Worm (Caenorhabditis elegans) whole organism, midembryonic: ENCODE measurements around the gene C39B10.7.

ENCODE experiments used
- T22C8.4 ChIP-seq: fragments of 200-800 bp; sonication (Bioruptor generic); IDR thresholded peaks from 2 replicates; pipeline ENCODE4 v1.3.6; 2022; ENCODE audit warnings: missing genetic modification characterization, missing compliant biosample characterization
- cog-1 ChIP-seq: sonication (generic microtip); optimal IDR thresholded peaks from 2 replicates; lab custom pipeline; 2016; ENCODE audit warnings: missing genetic modification characterization, missing compliant biosample characterization
- flt-1 ChIP-seq: fragments of 200-800 bp; sonication (Bioruptor generic); IDR thresholded peaks from 2 replicates; pipeline ENCODE4 v1.3.6; 2022; ENCODE audit warnings: missing genetic modification characterization, missing compliant biosample characterization
- klf-2 ChIP-seq: fragments of 200-800 bp; sonication (Bioruptor generic); conservative IDR thresholded peaks from 2 replicates; pipeline ENCODE4 v1.3.6; 2022; ENCODE audit warnings: missing genetic modification reagents, missing genetic modification characterization, missing compliant biosample characterization
- med-1 ChIP-seq: sonication (generic microtip); optimal IDR thresholded peaks from 2 replicates; lab custom pipeline; 2017; ENCODE audit warnings: missing genetic modification characterization, mild to moderate bottlenecking, missing compliant biosample characterization, antibody characterized with exemption, missing genetic modification reagents; ENCODE audit not compliant: insufficient read depth
- ref-1 ChIP-seq: fragments of 200-800 bp; sonication (Bioruptor generic); conservative IDR thresholded peaks from 2 replicates; pipeline ENCODE4 v1.3.6; 2022; ENCODE audit warnings: missing genetic modification reagents, missing genetic modification characterization, missing compliant biosample characterization
- tab-1 ChIP-seq: fragments of 200-800 bp; sonication (Bioruptor generic); IDR thresholded peaks from 2 replicates; pipeline ENCODE4 v1.3.6; 2022; ENCODE audit warnings: missing genetic modification characterization, missing compliant biosample characterization
- ztf-23 ChIP-seq: fragments of 200-800 bp; sonication (Bioruptor generic); IDR thresholded peaks from 2 replicates; pipeline ENCODE4 v1.3.6; 2022; ENCODE audit warnings: missing genetic modification reagents, missing genetic modification characterization, missing compliant biosample characterization
- ztf-29 ChIP-seq: fragments of 200-800 bp; sonication (Bioruptor generic); IDR thresholded peaks from 2 replicates; pipeline ENCODE4 v1.3.6; 2022; ENCODE audit warnings: missing genetic modification reagents, missing genetic modification characterization, missing compliant biosample characterization

C39B10.7 gene

ce11 chrX:10440781-10441180 lies 35.9 kb upstream of the C39B10.7 start:
- TF ChIP-seq T22C8.4 (GFP tag; lab: Robert Waterston, UW): no peak
- TF ChIP-seq flt-1: no peak
- TF ChIP-seq med-1 (GFP tag; lab: Kevin White, UChicago): no peak
- no peak for TF ChIP-seq ref-1 (GFP tag; lab: Robert Waterston, UW)
- TF ChIP-seq tab-1 (GFP tag; lab: Robert Waterston, UW): no peak
- TF ChIP-seq ztf-23: no peak

- no peak for TF ChIP-seq flt-1
- no peak for TF ChIP-seq ztf-23
- no peak for TF ChIP-seq med-1 (GFP tag; lab: Kevin White, UChicago)
- no peak for TF ChIP-seq ztf-29 (GFP tag; lab: Robert Waterston, UW)
- TF ChIP-seq T22C8.4 (GFP tag; lab: Robert Waterston, UW): no peak
These were observed 32.8 kb upstream of the C39B10.7 start, which contains the start of gene C39B10.3 for ce11 chrX:10443836-10444235. Gene C39B10.3 (plus strand): TSS chrX:10444136.

ce11 chrX:10444705-10445104 lies 32.0 kb upstream of the C39B10.7 start, which contains the start of gene C39B10.4:
Gene C39B10.4 (plus strand): TSS chrX:10445005.
- no peak for TF ChIP-seq cog-1
- no peak for TF ChIP-seq ref-1 (GFP tag; lab: Robert Waterston, UW)
- TF ChIP-seq ztf-29 (GFP tag; lab: Robert Waterston, UW): no peak
- no peak for TF ChIP-seq med-1 (GFP tag; lab: Kevin White, UChicago)
- no peak for TF ChIP-seq T22C8.4 (GFP tag; lab: Robert Waterston, UW)
- no peak for TF ChIP-seq flt-1
- no peak for TF ChIP-seq ztf-23
- TF ChIP-seq klf-2 (GFP tag; lab: Robert Waterston, UW): no peak
- no peak for TF ChIP-seq tab-1 (GFP tag; lab: Robert Waterston, UW)

ce11 chrX:10446982-10447381 lies 29.7 kb upstream of the C39B10.7 start, which contains the start of gene C39B10.5:
Gene C39B10.5 (plus strand): TSS chrX:10447343.
- no peak for TF ChIP-seq T22C8.4 (GFP tag; lab: Robert Waterston, UW)
- TF ChIP-seq ztf-29 (GFP tag; lab: Robert Waterston, UW): no peak
- no peak for TF ChIP-seq ztf-23
- TF ChIP-seq med-1 (GFP tag; lab: Kevin White, UChicago): no peak
- no peak for TF ChIP-seq flt-1
- TF ChIP-seq tab-1 (GFP tag; lab: Robert Waterston, UW): no peak
- TF ChIP-seq klf-2 (GFP tag; lab: Robert Waterston, UW): no peak
- no peak for TF ChIP-seq cog-1
- TF ChIP-seq ref-1 (GFP tag; lab: Robert Waterston, UW): no peak

ce11 chrX:10453960-10454359 lies 22.7 kb upstream of the C39B10.7 start, which contains the start of gene lgc-41:
Gene lgc-41 (plus strand): TSS chrX:10454260.
- TF ChIP-seq ztf-23 (no peak), flt-1 (no peak), klf-2 (GFP tag; lab: Robert Waterston, UW) (no peak), cog-1 (no peak), ztf-29 (GFP tag; lab: Robert Waterston, UW) (no peak), tab-1 (GFP tag; lab: Robert Waterston, UW) (no peak), ref-1 (GFP tag; lab: Robert Waterston, UW) (no peak), med-1 (GFP tag; lab: Kevin White, UChicago) (no peak), T22C8.4 (GFP tag; lab: Robert Waterston, UW) (no peak)

ce11 chrX:10462391-10462790 lies 14.3 kb upstream of the C39B10.7 start:
- no peak for TF ChIP-seq T22C8.4 (GFP tag; lab: Robert Waterston, UW)
- TF ChIP-seq ztf-29 (GFP tag; lab: Robert Waterston, UW): no peak
- TF ChIP-seq med-1 (GFP tag; lab: Kevin White, UChicago): no peak
- TF ChIP-seq ref-1 (GFP tag; lab: Robert Waterston, UW): no peak
- no peak for TF ChIP-seq klf-2 (GFP tag; lab: Robert Waterston, UW)
- TF ChIP-seq cog-1: no peak
- TF ChIP-seq flt-1: no peak
- no peak for TF ChIP-seq ztf-23
- no peak for TF ChIP-seq tab-1 (GFP tag; lab: Robert Waterston, UW)

ce11 chrX:10463542-10463941 lies 13.1 kb upstream of the C39B10.7 start, which contains the start of gene C39B10.1:
Gene C39B10.1 (minus strand): TSS chrX:10463642.
- TF ChIP-seq ztf-29 (GFP tag; lab: Robert Waterston, UW) (no peak), cog-1 (no peak), med-1 (GFP tag; lab: Kevin White, UChicago) (no peak), ztf-23 (no peak), tab-1 (GFP tag; lab: Robert Waterston, UW) (no peak), flt-1 (no peak)

- TF ChIP-seq klf-2 (GFP tag; lab: Robert Waterston, UW): no peak
- no peak for TF ChIP-seq flt-1
- no peak for TF ChIP-seq tab-1 (GFP tag; lab: Robert Waterston, UW)
- TF ChIP-seq T22C8.4 (GFP tag; lab: Robert Waterston, UW): no peak
- no peak for TF ChIP-seq med-1 (GFP tag; lab: Kevin White, UChicago)
These were observed 1.6 kb upstream of the C39B10.7 start, which contains the start of gene elt-4 for ce11 chrX:10474998-10475577. Gene elt-4 (plus strand): TSS chrX:10475527.

- TF ChIP-seq ref-1 (GFP tag; lab: Robert Waterston, UW): no peak
- TF ChIP-seq flt-1: no peak
- no peak for TF ChIP-seq ztf-29 (GFP tag; lab: Robert Waterston, UW)
- TF ChIP-seq med-1 (GFP tag; lab: Kevin White, UChicago): no peak
- TF ChIP-seq ztf-23: no peak
- TF ChIP-seq klf-2 (GFP tag; lab: Robert Waterston, UW): no peak
- TF ChIP-seq tab-1 (GFP tag; lab: Robert Waterston, UW): no peak
- no peak for TF ChIP-seq cog-1
- no peak for TF ChIP-seq T22C8.4 (GFP tag; lab: Robert Waterston, UW)
These were observed 706 bp downstream of the C39B10.7 start for ce11 chrX:10477172-10477985.
